Worm (Caenorhabditis elegans): ENCODE data around the gene rnf-121.

Gene rnf-121

DNA sequence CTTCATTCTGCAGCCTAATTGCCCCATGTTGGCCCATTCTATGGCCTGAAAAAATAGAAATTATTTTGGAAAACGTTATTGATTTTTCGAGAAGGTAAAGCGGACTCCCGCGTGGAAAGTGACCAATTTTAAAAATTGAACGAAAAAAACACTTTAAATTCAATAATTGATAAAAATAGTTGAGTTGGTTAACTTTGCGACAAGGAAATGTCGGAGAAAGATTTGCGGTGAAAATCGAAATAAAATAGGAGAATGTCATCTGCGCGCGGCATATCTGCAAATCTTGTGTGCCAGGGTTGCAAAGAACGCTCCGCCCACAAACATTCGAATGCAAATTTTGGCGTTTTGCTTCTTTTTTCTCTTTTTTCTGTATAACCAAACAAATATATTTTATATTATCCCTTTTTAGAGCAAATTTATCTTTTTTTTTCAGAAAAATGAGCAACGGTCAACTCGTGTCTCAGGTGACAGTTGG lies at the start of gene rnf-121, which contains the start of gene C16C10.4:
TSS of gene rnf-121 (minus strand) at position 51 of the 475 bp plus-strand sequence.
TSS of gene C16C10.4 (plus strand) at position 434 of the 475 bp plus-strand sequence.
- TF ChIP-seq efl-3 (GFP tag; optimal IDR thresholded peaks at IDR 0.05) = peak; percentile 14
- peak; percentile 60 for TF ChIP-seq lin-39 (tag; optimal IDR thresholded peaks at IDR 0.05)
- no peak for TF ChIP-seq sox-4 (tag; optimal IDR thresholded peaks at IDR 0.05)
- peak; percentile 46 for TF ChIP-seq skn-1 (tag; optimal IDR thresholded peaks at IDR 0.05)
- TF ChIP-seq ceh-88 (GFP tag; IDR thresholded peaks at IDR 0.05) = no peak
- peak; percentile 26 to 64 (median 34) for TF ChIP-seq ceh-82 (tag; optimal IDR thresholded peaks at IDR 0.05)
- TF ChIP-seq hlh-4 (tag; optimal IDR thresholded peaks at IDR 0.05) = no peak
- TF ChIP-seq aha-1 (tag; optimal IDR thresholded peaks at IDR 0.05) = no peak
- peak; percentile 69 to 74 for TF ChIP-seq lsy-2 (tag; optimal IDR thresholded peaks at IDR 0.05)
- peak; percentile 74 for TF ChIP-seq mep-1 (tag; optimal IDR thresholded peaks at IDR 0.05)
- TF ChIP-seq nhr-77 (tag; optimal IDR thresholded peaks at IDR 0.05) = no peak
- TF ChIP-seq lin-13 (GFP tag; optimal IDR thresholded peaks at IDR 0.05) = no peak
- TF ChIP-seq lin-35 (GFP tag; optimal IDR thresholded peaks at IDR 0.05) = peak in 1 of 2 experiments; percentile 72
- no peak for TF ChIP-seq zag-1 (tag; optimal IDR thresholded peaks at IDR 0.05)
- no peak for TF ChIP-seq ets-5 (GFP tag; IDR thresholded peaks at IDR 0.05)
- TF ChIP-seq blmp-1 (tag; optimal IDR thresholded peaks at IDR 0.05) = no peak
- no peak for TF ChIP-seq fkh-4 (tag; optimal IDR thresholded peaks at IDR 0.05; ENCODE audit: borderline replicate concordance)
- TF ChIP-seq pqm-1 (tag; optimal IDR thresholded peaks at IDR 0.05) = no peak
- TF ChIP-seq zip-4 (GFP tag; optimal IDR thresholded peaks at IDR 0.05) = no peak
- TF ChIP-seq ceh-8 (GFP tag; optimal IDR thresholded peaks at IDR 0.05) = no peak
- no peak for TF ChIP-seq sup-37 (GFP tag; optimal IDR thresholded peaks at IDR 0.05)
- peak; percentile 28 for TF ChIP-seq elt-2 (tag; optimal IDR thresholded peaks at IDR 0.05)
- TF ChIP-seq tlp-1 (tag; optimal IDR thresholded peaks at IDR 0.05) = no peak
- TF ChIP-seq unc-130 (tag; optimal IDR thresholded peaks at IDR 0.05) = peak; percentile 90
- TF ChIP-seq nhr-71 (tag; optimal IDR thresholded peaks at IDR 0.05) = peak; percentile 76
- TF ChIP-seq xbp-1 (tag; optimal IDR thresholded peaks at IDR 0.05) = peak; percentile 82
- TF ChIP-seq unc-86 (tag; optimal IDR thresholded peaks at IDR 0.05) = peak; percentile 42
- TF ChIP-seq lin-14 (GFP tag; optimal IDR thresholded peaks at IDR 0.05) = no peak
- peak; percentile 67 for TF ChIP-seq aly-2 (tag; optimal IDR thresholded peaks at IDR 0.05)
- TF ChIP-seq ama-1 (optimal IDR thresholded peaks at IDR 0.05) = no peak
- TF ChIP-seq egl-27 (tag; optimal IDR thresholded peaks at IDR 0.05) = no peak
- peak; percentile 38 for TF ChIP-seq F16B12.6 (tag; optimal IDR thresholded peaks at IDR 0.05)
- no peak for TF ChIP-seq unc-98 (GFP tag; IDR thresholded peaks at IDR 0.05)
- TF ChIP-seq lir-3 (tag; optimal IDR thresholded peaks at IDR 0.05; ENCODE audit: poor library complexity) = no peak
- TF ChIP-seq ceh-90 (tag; optimal IDR thresholded peaks at IDR 0.05) = no peak
- TF ChIP-seq ztf-11 (tag; optimal IDR thresholded peaks at IDR 0.05) = peak in 1 of 2 experiments; percentile 74
- peak; percentile 58 for TF ChIP-seq irx-1 (tag; optimal IDR thresholded peaks at IDR 0.05)
- TF ChIP-seq mab-9 (GFP tag; IDR thresholded peaks at IDR 0.05) = 0 out of 2 replicates have a peak, but pooled peaks have one; percentile 23
- no peak for TF ChIP-seq pax-3 (tag; optimal IDR thresholded peaks at IDR 0.05)
- TF ChIP-seq egl-13 (tag; optimal IDR thresholded peaks at IDR 0.05) = peak; percentile 47
- no peak for TF ChIP-seq nhr-28 (tag; optimal IDR thresholded peaks at IDR 0.05)
- TF ChIP-seq nhr-85 (tag) = peak; percentile 81
- peak; percentile 75 for TF ChIP-seq snu-23 (GFP tag; optimal IDR thresholded peaks at IDR 0.05)
- TF ChIP-seq swsn-7 (tag; optimal IDR thresholded peaks at IDR 0.05) = peak; percentile 67
- TF ChIP-seq fkh-8 (tag; optimal IDR thresholded peaks at IDR 0.05) = peak; percentile 40
- peak; percentile 67 for TF ChIP-seq tbx-2 (tag; optimal IDR thresholded peaks at IDR 0.05)
- TF ChIP-seq nhr-11 (tag; optimal IDR thresholded peaks at IDR 0.05) = no peak
- TF ChIP-seq mdl-1 (tag; optimal IDR thresholded peaks at IDR 0.05) = peak in 1 of 2 experiments; percentile 43
- no peak for TF ChIP-seq fos-1 (tag; optimal IDR thresholded peaks at IDR 0.05)
- peak; percentile 35; the same call in 1 of the 2 replicates for TF ChIP-seq isw-1 (GFP tag; IDR thresholded peaks at IDR 0.05)
- peak; percentile 88 for TF ChIP-seq rnt-1 (tag; optimal IDR thresholded peaks at IDR 0.05)
- TF ChIP-seq alr-1 (tag; optimal IDR thresholded peaks at IDR 0.05; ENCODE audit: borderline replicate concordance) = no peak
- peak; percentile 78 for TF ChIP-seq dsc-1 (tag; optimal IDR thresholded peaks at IDR 0.05)
- peak; percentile 75 for TF ChIP-seq snpc-4 (tag; optimal IDR thresholded peaks at IDR 0.05)
